Fruit fly (Drosophila melanogaster) whole organism: ENCODE measurements around the gene Syx7.
A peak's percentile ranks its signal among the peaks of the same experiment; 100 is the strongest.

Experiments
- CG8478 ChIP-seq: fragments of >200 bp; optimal IDR thresholded peaks from 2 replicates; lab custom pipeline; 2018; ENCODE audit warnings: inconsistent platforms
- Dll ChIP-seq: fragments of >200 bp; optimal IDR thresholded peaks from 2 replicates; lab custom pipeline; 2017
- EcR ChIP-seq, 2 experiments: fragments of >200 bp; optimal IDR thresholded peaks; 2 replicates each; lab custom pipeline; 2017; ENCODE audit warnings: missing biosample characterization in 2 of 2, missing genetic modification characterization in 2 of 2, missing genetic modification reagents in 2 of 2
- pan ChIP-seq: fragments of >200 bp; optimal IDR thresholded peaks from 2 replicates; lab custom pipeline; 2017
- psq ChIP-seq: fragments of >200 bp; optimal IDR thresholded peaks from 2 replicates; lab custom pipeline; 2017
- usp ChIP-seq: fragments of >200 bp; optimal IDR thresholded peaks from 2 replicates; lab custom pipeline; 2017; ENCODE audit warnings: missing biosample characterization, missing genetic modification characterization, mixed read lengths

The Syx7 gene

dm6 chr3L:21465261-21466112, 19.9 kb downstream of the Syx7 start:
- TF ChIP-seq Dll (lab: Kevin White, UChicago) (no peak), usp (no peak), psq (no peak), EcR (GFP tag; optimal IDR thresholded peaks at IDR 0.05; lab: Kevin White, UChicago) (no peak), CG8478 (lab: Kevin White, UChicago) (no peak), pan (lab: Kevin White, UChicago) (no peak)

dm6 chr3L:21471895-21472294, 26.3 kb downstream of the Syx7 start:
- TF ChIP-seq Dll (lab: Kevin White, UChicago) (no peak), CG8478 (lab: Kevin White, UChicago) (no peak), EcR (GFP tag; optimal IDR thresholded peaks at IDR 0.05; lab: Kevin White, UChicago) (no peak), psq (no peak), usp (no peak)

dm6 chr3L:21476429-21477006, 30.9 kb downstream of the Syx7 start, which contains the start of gene croc:
Gene croc, minus strand, starts transcription at chr3L:21476479.
- TF ChIP-seq usp (no peak), CG8478 (lab: Kevin White, UChicago) (peak; percentile 88), psq (no peak)

- no peak for TF ChIP-seq pan (lab: Kevin White, UChicago)
Observed at dm6 chr3L:21477866-21478265, 32.2 kb downstream of the Syx7 start.

- TF ChIP-seq Dll (lab: Kevin White, UChicago) (peak; percentile 8), EcR (GFP tag; optimal IDR thresholded peaks at IDR 0.05; lab: Kevin White, UChicago) (no peak), CG8478 (lab: Kevin White, UChicago) (peak; percentile 67)
Observed at dm6 chr3L:21479636-21480035, 34.0 kb downstream of the Syx7 start.

- TF ChIP-seq Dll (lab: Kevin White, UChicago) (no peak), psq (no peak), EcR (GFP tag; optimal IDR thresholded peaks at IDR 0.05; lab: Kevin White, UChicago) (no peak), pan (lab: Kevin White, UChicago) (no peak), usp (no peak), CG8478 (lab: Kevin White, UChicago) (no peak)
Observed at dm6 chr3L:21482100-21482499, 36.5 kb downstream of the Syx7 start.

- TF ChIP-seq CG8478 (lab: Kevin White, UChicago) = no peak
- TF ChIP-seq pan (lab: Kevin White, UChicago) = no peak
- TF ChIP-seq usp = no peak
- TF ChIP-seq psq = no peak
- no peak for TF ChIP-seq EcR (GFP tag; optimal IDR thresholded peaks at IDR 0.05; lab: Kevin White, UChicago)
- TF ChIP-seq Dll (lab: Kevin White, UChicago) = no peak
Observed at dm6 chr3L:21483837-21484236, 38.2 kb downstream of the Syx7 start.

dm6 chr3L:21490486-21490885, 44.9 kb downstream of the Syx7 start, which contains the start of gene Neu2:
Gene Neu2, minus strand, starts transcription at chr3L:21490586.
- TF ChIP-seq EcR (GFP tag; optimal IDR thresholded peaks at IDR 0.05; lab: Kevin White, UChicago) (no peak), CG8478 (lab: Kevin White, UChicago) (no peak), pan (lab: Kevin White, UChicago) (no peak), Dll (lab: Kevin White, UChicago) (no peak), usp (no peak), psq (no peak)

dm6 chr3L:21492723-21493316, 47.2 kb downstream of the Syx7 start, which contains the start of the genes CG7202 and CG7519:
Gene CG7202, minus strand, starts transcription at chr3L:21492773.
Gene CG7519, plus strand, starts transcription at chr3L:21493083.
- TF ChIP-seq psq (no peak), Dll (lab: Kevin White, UChicago) (no peak), pan (lab: Kevin White, UChicago) (no peak), EcR (GFP tag; optimal IDR thresholded peaks at IDR 0.05; lab: Kevin White, UChicago) (no peak), usp (no peak), CG8478 (lab: Kevin White, UChicago) (no peak)

dm6 chr3L:21496502-21496864, 50.8 kb downstream of the Syx7 start:
- no peak for TF ChIP-seq CG8478 (lab: Kevin White, UChicago)
- no peak for TF ChIP-seq pan (lab: Kevin White, UChicago)
- no peak for TF ChIP-seq EcR (GFP tag; optimal IDR thresholded peaks at IDR 0.05; lab: Kevin White, UChicago)
- TF ChIP-seq psq = no peak
- TF ChIP-seq Dll (lab: Kevin White, UChicago) = no peak
- no peak for TF ChIP-seq usp

- TF ChIP-seq usp = no peak
- TF ChIP-seq CG8478 (lab: Kevin White, UChicago) = no peak
- TF ChIP-seq Dll (lab: Kevin White, UChicago) = no peak
- TF ChIP-seq pan (lab: Kevin White, UChicago) = no peak
- no peak for TF ChIP-seq EcR (GFP tag; optimal IDR thresholded peaks at IDR 0.05; lab: Kevin White, UChicago)
- TF ChIP-seq psq = no peak
Observed at dm6 chr3L:21496865-21497634, 51.4 kb downstream of the Syx7 start, which contains the start of gene Hr78. Gene Hr78, minus strand, starts transcription at chr3L:21497494.
